Fruit fly (Drosophila melanogaster) whole organism, embryonic: ENCODE data around the gene fkh.

Experiments
- Bdp1 ChIP-seq: fragments of 200-800 bp; sonication (Bioruptor generic); optimal IDR thresholded peaks from 3 replicates; lab custom pipeline; 2016; ENCODE audit warnings: missing biosample characterization, missing genetic modification characterization
- CG1024 ChIP-seq: fragments of 200-800 bp; sonication (Bioruptor generic); IDR thresholded peaks from 2 replicates; pipeline ENCODE4 v1.3.6; 2022; ENCODE audit warnings: missing biosample characterization, missing genetic modification characterization
- CG10267 ChIP-seq: fragments of 200-800 bp; sonication (Bioruptor generic); optimal IDR thresholded peaks from 2 replicates; lab custom pipeline; 2018; ENCODE audit warnings: missing biosample characterization, mild to moderate bottlenecking, missing genetic modification characterization, moderate library complexity
- CG12219 ChIP-seq: fragments of 200-800 bp; sonication (Bioruptor generic); optimal IDR thresholded peaks from 3 replicates; lab custom pipeline; 2018; ENCODE audit warnings: missing biosample characterization, mild to moderate bottlenecking, missing genetic modification characterization
- CG14014 ChIP-seq: fragments of 200-800 bp; sonication (Bioruptor generic); IDR thresholded peaks from 2 replicates; pipeline ENCODE4 v1.3.6; 2022; ENCODE audit warnings: missing biosample characterization, missing genetic modification characterization
- CG15514 ChIP-seq: fragments of 200-800 bp; sonication (Bioruptor generic); optimal IDR thresholded peaks from 3 replicates; lab custom pipeline; 2017; ENCODE audit warnings: missing biosample characterization, missing genetic modification characterization, mild to moderate bottlenecking, moderate library complexity, missing genetic modification reagents
- CG1603 ChIP-seq: fragments of 200-800 bp; sonication (Bioruptor generic); optimal IDR thresholded peaks from 2 replicates; lab custom pipeline; 2019; ENCODE audit warnings: missing biosample characterization, mild to moderate bottlenecking, missing genetic modification characterization, moderate library complexity
- CG17328 ChIP-seq: fragments of 200-800 bp; sonication (Bioruptor generic); IDR thresholded peaks from 2 replicates; pipeline ENCODE4 v1.3.6; 2022; ENCODE audit warnings: missing biosample characterization, missing genetic modification characterization
- CG31224 ChIP-seq: fragments of 200-800 bp; sonication (Bioruptor generic); IDR thresholded peaks from 2 replicates; pipeline ENCODE4 v1.3.6; 2022; ENCODE audit warnings: missing biosample characterization, missing genetic modification characterization
- CG6254 ChIP-seq: fragments of 200-800 bp; sonication (Bioruptor generic); optimal IDR thresholded peaks from 3 replicates; lab custom pipeline; 2017; ENCODE audit warnings: mild to moderate bottlenecking, missing biosample characterization, missing genetic modification reagents, missing genetic modification characterization
- CG7271 ChIP-seq: fragments of 200-800 bp; sonication (Bioruptor generic); optimal IDR thresholded peaks from 2 replicates; lab custom pipeline; 2018; ENCODE audit warnings: missing biosample characterization, mild to moderate bottlenecking, missing genetic modification characterization, moderate library complexity
- CG7372 ChIP-seq: fragments of 200-800 bp; sonication (Bioruptor generic); IDR thresholded peaks from 2 replicates; pipeline ENCODE4 v1.3.6; 2022; ENCODE audit warnings: missing biosample characterization, missing genetic modification characterization
- CG7745 ChIP-seq: fragments of 200-800 bp; sonication (Bioruptor generic); optimal IDR thresholded peaks from 2 replicates; lab custom pipeline; 2018; ENCODE audit warnings: missing biosample characterization, mild to moderate bottlenecking, missing genetic modification characterization, moderate library complexity
- CG7928 ChIP-seq: fragments of 200-800 bp; sonication (Bioruptor generic); optimal IDR thresholded peaks from 2 replicates; lab custom pipeline; 2017; ENCODE audit warnings: missing biosample characterization, mild to moderate bottlenecking, missing genetic modification characterization
- CG7963 ChIP-seq: fragments of 200-800 bp; sonication (Bioruptor generic); IDR thresholded peaks from 3 replicates; pipeline ENCODE4 v1.3.6; 2022; ENCODE audit warnings: missing biosample characterization, missing genetic modification characterization; ENCODE audit not compliant: partially characterized antibody
- CG8290 ChIP-seq, 3 experiments: fragments of 200-800 bp; sonication (Bioruptor generic); optimal IDR thresholded peaks; 2 replicates each; lab custom pipeline; 2016 to 2019; ENCODE audit warnings: missing biosample characterization in 3 of 3, missing genetic modification characterization in 3 of 3, mild to moderate bottlenecking in 2 of 3, moderate library complexity in 1 of 3
- D ChIP-seq, 2 experiments: fragments of 200-800 bp in 1 of 2; fragments of >200 bp in 1 of 2; sonication (Bioruptor generic) in 1 of 2; optimal IDR thresholded peaks; 2 replicates in 1 of 2; 3 replicates in 1 of 2; lab custom pipeline; 2017; ENCODE audit warnings: mild to moderate bottlenecking in 1 of 2, missing biosample characterization in 1 of 2, missing genetic modification characterization in 1 of 2, missing genetic modification reagents in 1 of 2
- D19B ChIP-seq: fragments of 200-800 bp; sonication (Bioruptor generic); optimal IDR thresholded peaks from 2 replicates; lab custom pipeline; 2017; ENCODE audit warnings: missing biosample characterization, mild to moderate bottlenecking, missing genetic modification characterization
- HLH3B ChIP-seq: fragments of 200-800 bp; sonication (Bioruptor generic); IDR thresholded peaks from 2 replicates; pipeline ENCODE4 v1.3.6; 2022; ENCODE audit warnings: missing biosample characterization, missing genetic modification characterization
- Hey ChIP-seq: fragments of 200-800 bp; sonication (Bioruptor generic); optimal IDR thresholded peaks from 3 replicates; lab custom pipeline; 2018; ENCODE audit warnings: missing biosample characterization, mild to moderate bottlenecking, missing genetic modification characterization
- Myb ChIP-seq: fragments of 200-800 bp; sonication (Bioruptor generic); optimal IDR thresholded peaks from 2 replicates; lab custom pipeline; 2016; ENCODE audit warnings: missing biosample characterization, missing genetic modification characterization
- Nf-YC ChIP-seq: fragments of 200-800 bp; optimal IDR thresholded peaks from 3 replicates; lab custom pipeline; 2019; ENCODE audit warnings: missing biosample characterization, mild to moderate bottlenecking, missing genetic modification characterization, moderate library complexity
- NfI ChIP-seq: fragments of 200-800 bp; sonication (Bioruptor generic); optimal IDR thresholded peaks from 3 replicates; lab custom pipeline; 2018; ENCODE audit warnings: missing biosample characterization, mild to moderate bottlenecking, missing genetic modification characterization, moderate library complexity
- Sox102F ChIP-seq: fragments of 200-800 bp; sonication (Bioruptor generic); optimal IDR thresholded peaks from 2 replicates; lab custom pipeline; 2018; ENCODE audit warnings: missing biosample characterization, mild to moderate bottlenecking, missing genetic modification characterization, moderate library complexity
- Usf ChIP-seq: fragments of 200-800 bp; sonication (Bioruptor generic); optimal IDR thresholded peaks from 2 replicates; lab custom pipeline; 2017; ENCODE audit warnings: missing genotype, missing biosample characterization, missing genetic modification characterization
- chif ChIP-seq, 2 experiments: fragments of 200-800 bp; sonication (Bioruptor generic); optimal IDR thresholded peaks; 3 replicates each; lab custom pipeline; 2016; ENCODE audit warnings: missing biosample characterization in 2 of 2, missing genetic modification characterization in 2 of 2
- cwo ChIP-seq: fragments of 200-800 bp; sonication (Bioruptor generic); optimal IDR thresholded peaks from 3 replicates; lab custom pipeline; 2017; ENCODE audit warnings: missing biosample characterization, missing genetic modification characterization, mild to moderate bottlenecking, moderate library complexity, missing genetic modification reagents
- dimm ChIP-seq: fragments of 200-800 bp; sonication (Bioruptor generic); IDR thresholded peaks from 2 replicates; pipeline ENCODE4 v1.3.6; 2022; ENCODE audit warnings: missing biosample characterization, missing genetic modification characterization
- ham ChIP-seq: fragments of 200-800 bp; sonication (Bioruptor generic); IDR thresholded peaks from 2 replicates; pipeline ENCODE4 v1.3.6; 2022; ENCODE audit warnings: missing biosample characterization, missing genetic modification characterization
- lab ChIP-seq: fragments of 200-800 bp; sonication (Bioruptor generic); optimal IDR thresholded peaks from 3 replicates; lab custom pipeline; 2017; ENCODE audit warnings: missing biosample characterization, missing genetic modification characterization, mild to moderate bottlenecking, moderate library complexity, missing genetic modification reagents
- oc ChIP-seq: fragments of 200-800 bp; sonication (Bioruptor generic); optimal IDR thresholded peaks from 2 replicates; lab custom pipeline; 2018; ENCODE audit warnings: missing biosample characterization, mild to moderate bottlenecking, missing genetic modification characterization, moderate library complexity
- sisA ChIP-seq: fragments of 200-800 bp; sonication (Bioruptor generic); IDR thresholded peaks from 2 replicates; pipeline ENCODE4 v1.3.6; 2022; ENCODE audit warnings: missing biosample characterization, missing genetic modification characterization
- sqz ChIP-seq: fragments of 200-800 bp; sonication (Bioruptor generic); optimal IDR thresholded peaks from 3 replicates; lab custom pipeline; 2018; ENCODE audit warnings: missing biosample characterization, mild to moderate bottlenecking, missing genetic modification characterization
- tll ChIP-seq, 2 experiments: fragments of 200-800 bp in 1 of 2; fragments of >200 bp in 1 of 2; sonication (Bioruptor generic) in 1 of 2; optimal IDR thresholded peaks; 2 replicates each; lab custom pipeline; 2017 to 2019; ENCODE audit warnings: missing biosample characterization in 2 of 2, missing genetic modification characterization in 2 of 2, mild to moderate bottlenecking in 1 of 2, moderate library complexity in 1 of 2
- trh ChIP-seq: fragments of 200-800 bp; sonication (Bioruptor generic); optimal IDR thresholded peaks from 2 replicates; lab custom pipeline; 2016; ENCODE audit warnings: missing biosample characterization, missing genetic modification characterization
- zen ChIP-seq: fragments of 200-800 bp; sonication (Bioruptor generic); optimal IDR thresholded peaks from 3 replicates; lab custom pipeline; 2018; ENCODE audit warnings: missing biosample characterization, mild to moderate bottlenecking, missing genetic modification characterization, moderate library complexity

The fkh gene

dm6 chr3R:28597527-28597926 lies 12.5 kb upstream of the fkh start (continued):
- TF ChIP-seq CG1024 (GFP tag; lab: Robert Waterston, UW) (no peak), cwo (GFP tag; lab: Kevin White, UChicago) (no peak), lab (GFP tag; lab: Kevin White, UChicago) (peak; percentile 23), HLH3B (GFP tag; lab: Robert Waterston, UW) (no peak), chif (GFP tag; optimal IDR thresholded peaks at IDR 0.05; lab: Kevin White, UChicago) (no peak), oc (tag; lab: Kevin White, UChicago) (no peak), CG7271 (no peak), Sox102F (no peak), D19B (GFP tag; lab: Kevin White, UChicago) (no peak), CG12219 (no peak), Myb (no peak), CG7928 (GFP tag; lab: Kevin White, UChicago) (no peak), CG6254 (GFP tag; lab: Kevin White, UChicago) (no peak), NfI (GFP tag; lab: Kevin White, UChicago) (no peak), CG17328 (0 out of 2 replicates have a peak, but pooled peaks have one; percentile 4), Bdp1 (GFP tag; lab: Kevin White, UChicago) (no peak), Usf (GFP tag; lab: Kevin White, UChicago) (no peak), sqz (GFP tag; lab: Kevin White, UChicago) (no peak), dimm (no peak), trh (GFP tag; lab: Kevin White, UChicago) (no peak), CG8290 (GFP tag; optimal IDR thresholded peaks at IDR 0.05; lab: Kevin White, UChicago) (no peak), CG8290 (tag; optimal IDR thresholded peaks at IDR 0.05; lab: Kevin White, UChicago) (peak in 1 of 2 experiments; percentile 20), D (optimal IDR thresholded peaks at IDR 0.05; lab: Kevin White, UChicago) (no peak), D (GFP tag; optimal IDR thresholded peaks at IDR 0.05; lab: Kevin White, UChicago) (no peak), CG15514 (GFP tag; lab: Kevin White, UChicago) (no peak), CG31224 (no peak)
- TF ChIP-seq, all 482 proteins: peak for 15

- TF ChIP-seq tll (GFP tag; optimal IDR thresholded peaks at IDR 0.05; lab: Kevin White, UChicago) = peak in 1 of 2 experiments; percentile 95
- no peak for TF ChIP-seq CG7372
- TF ChIP-seq zen = peak; percentile 58
These were observed 11.3 kb upstream of the fkh start for dm6 chr3R:28596357-28596756.

- TF ChIP-seq Nf-YC (tag; lab: Kevin White, UChicago) (peak; percentile 18), Hey (tag; lab: Kevin White, UChicago) (peak; percentile 96), CG7745 (peak; percentile 55), CG10267 (no peak), CG1603 (tag; lab: Kevin White, UChicago) (no peak), CG7963 (GFP tag; lab: Robert Waterston, UW) (no peak)
These were observed 10.8 kb upstream of the fkh start for dm6 chr3R:28595855-28596254.

- peak in 1 of 2 experiments; percentile 54 for TF ChIP-seq tll (GFP tag; optimal IDR thresholded peaks at IDR 0.05; lab: Kevin White, UChicago)
- TF ChIP-seq ham (GFP tag; lab: Robert Waterston, UW) = no peak
- TF ChIP-seq Hey (tag; lab: Kevin White, UChicago) = peak; percentile 92
- TF ChIP-seq zen = peak; percentile 44
- no peak for TF ChIP-seq CG14014 (GFP tag; lab: Robert Waterston, UW)
- no peak for TF ChIP-seq sisA (GFP tag; lab: Robert Waterston, UW)
These were observed 9.8 kb upstream of the fkh start for dm6 chr3R:28594900-28595299.
